Worm (Caenorhabditis elegans) whole organism, young adult: ENCODE data around the gene Y38H6C.4.

Experiments
- F10E7.11 ChIP-seq: sonication (generic microtip); optimal IDR thresholded peaks from 2 replicates; lab custom pipeline; 2017; ENCODE audit warnings: mild to moderate bottlenecking, missing genetic modification characterization, moderate library complexity, missing compliant biosample characterization
- F49E8.2 ChIP-seq: sonication (generic microtip); optimal IDR thresholded peaks from 3 replicates; lab custom pipeline; 2017; ENCODE audit warnings: missing genetic modification characterization, mild to moderate bottlenecking, missing compliant biosample characterization, antibody characterized with exemption, moderate library complexity; ENCODE audit not compliant: insufficient read depth
- ama-1 ChIP-seq, 3 experiments: fragments of 150-350 bp in 1 of 3; sonication (generic microtip) in 2 of 3; optimal IDR thresholded peaks; 2 replicates each; lab custom pipeline; 2014 to 2018; ENCODE audit warnings: missing biosample characterization in 2 of 3, missing genetic modification characterization in 2 of 3, missing genetic modification reagents in 2 of 3
- madf-6 ChIP-seq: fragments of 200-800 bp; sonication (Bioruptor generic); IDR thresholded peaks from 2 replicates; pipeline ENCODE4 v1.3.6; 2022; ENCODE audit warnings: missing genetic modification reagents, missing genetic modification characterization, missing compliant biosample characterization

ce11 chrV:20492385-20492784, 12.5 kb downstream of the Y38H6C.4 start, which contains the start of gene srbc-79:
- TF ChIP-seq ama-1 (optimal IDR thresholded peaks at IDR 0.05; lab: Kevin White, UChicago) (no peak), ama-1 (GFP tag; optimal IDR thresholded peaks at IDR 0.05; lab: Kevin White, UChicago) (no peak), F10E7.11 (tag; lab: Kevin White, UChicago) (no peak), F49E8.2 (no peak), madf-6 (no peak)
